Fruit fly (Drosophila melanogaster) whole organism, embryonic: ENCODE results near the gene GstD8.

ENCODE experiments used
- Ada2b ChIP-seq: fragments of 200-800 bp; sonication (Bioruptor generic); IDR thresholded peaks from 2 replicates; pipeline ENCODE4 v1.3.6; 2022; ENCODE audit warnings: missing biosample characterization, missing genetic modification characterization
- Atf3 ChIP-seq: fragments of 200-800 bp; sonication (Bioruptor generic); optimal IDR thresholded peaks from 3 replicates; lab custom pipeline; 2016; ENCODE audit warnings: missing biosample characterization, missing genetic modification characterization
- CG1024 ChIP-seq: fragments of 200-800 bp; sonication (Bioruptor generic); IDR thresholded peaks from 2 replicates; pipeline ENCODE4 v1.3.6; 2022; ENCODE audit warnings: missing biosample characterization, missing genetic modification characterization
- CG10267 ChIP-seq: fragments of 200-800 bp; sonication (Bioruptor generic); optimal IDR thresholded peaks from 2 replicates; lab custom pipeline; 2018; ENCODE audit warnings: missing biosample characterization, mild to moderate bottlenecking, missing genetic modification characterization, moderate library complexity
- CG12769 ChIP-seq: fragments of 200-800 bp; sonication (Bioruptor generic); optimal IDR thresholded peaks from 2 replicates; lab custom pipeline; 2019; ENCODE audit warnings: missing biosample characterization, mild to moderate bottlenecking, missing genetic modification characterization, moderate library complexity
- CG13624 ChIP-seq: fragments of 200-800 bp; sonication (Bioruptor generic); optimal IDR thresholded peaks from 2 replicates; lab custom pipeline; 2016; ENCODE audit warnings: missing biosample characterization, missing genetic modification characterization
- CG14710 ChIP-seq: fragments of 200-800 bp; sonication (Bioruptor generic); optimal IDR thresholded peaks from 3 replicates; lab custom pipeline; 2019; ENCODE audit warnings: missing biosample characterization, mild to moderate bottlenecking, missing genetic modification characterization, moderate library complexity
- CG14860 ChIP-seq: fragments of 200-800 bp; sonication (Bioruptor generic); IDR thresholded peaks from 3 replicates; pipeline ENCODE4 v1.3.6; 2022; ENCODE audit warnings: missing biosample characterization, missing genetic modification characterization; ENCODE audit not compliant: partially characterized antibody
- CG34224 ChIP-seq: fragments of 200-800 bp; sonication (Bioruptor generic); IDR thresholded peaks from 3 replicates; pipeline ENCODE4 v1.3.6; 2022; ENCODE audit warnings: missing biosample characterization, missing genetic modification characterization; ENCODE audit not compliant: partially characterized antibody
- CG4730 ChIP-seq: fragments of 200-800 bp; sonication (Bioruptor generic); IDR thresholded peaks from 2 replicates; pipeline ENCODE4 v1.3.6; 2022; ENCODE audit warnings: missing biosample characterization, missing genetic modification characterization
- CG5245 ChIP-seq: fragments of 200-800 bp; sonication (Bioruptor generic); optimal IDR thresholded peaks from 3 replicates; lab custom pipeline; 2016; ENCODE audit warnings: missing biosample characterization, missing genetic modification characterization
- CG6654 ChIP-seq: fragments of 200-800 bp; sonication (Bioruptor generic); optimal IDR thresholded peaks from 2 replicates; lab custom pipeline; 2017; ENCODE audit warnings: missing biosample characterization, mild to moderate bottlenecking, missing genetic modification characterization
- CG8765 ChIP-seq: fragments of 200-800 bp; sonication (Bioruptor generic); IDR thresholded peaks from 2 replicates; pipeline ENCODE4 v1.3.6; 2022; ENCODE audit warnings: missing biosample characterization, missing genetic modification characterization
- CG9437 ChIP-seq: fragments of 200-800 bp; sonication (Bioruptor generic); optimal IDR thresholded peaks from 2 replicates; lab custom pipeline; 2018; ENCODE audit warnings: missing biosample characterization, mild to moderate bottlenecking, missing genetic modification characterization
- CG9797 ChIP-seq: fragments of 200-800 bp; sonication (Bioruptor generic); optimal IDR thresholded peaks from 3 replicates; lab custom pipeline; 2018; ENCODE audit warnings: missing biosample characterization, mild to moderate bottlenecking, missing genetic modification characterization
- Dref ChIP-seq: fragments of 200-800 bp; sonication (Bioruptor generic); IDR thresholded peaks from 2 replicates; pipeline ENCODE4 v1.3.6; 2022; ENCODE audit warnings: missing biosample characterization, missing genetic modification characterization
- H15 ChIP-seq: fragments of 200-800 bp; sonication (Bioruptor generic); IDR thresholded peaks from 3 replicates; pipeline ENCODE4 v1.3.6; 2022; ENCODE audit warnings: missing biosample characterization, missing genetic modification characterization
- Hand ChIP-seq: fragments of 200-800 bp; sonication (Bioruptor generic); optimal IDR thresholded peaks from 2 replicates; lab custom pipeline; 2017; ENCODE audit warnings: mild to moderate bottlenecking, missing biosample characterization, missing genetic modification reagents, missing genetic modification characterization
- HmgZ ChIP-seq: fragments of 200-800 bp; sonication (Bioruptor generic); optimal IDR thresholded peaks from 2 replicates; lab custom pipeline; 2018; ENCODE audit warnings: missing biosample characterization, mild to moderate bottlenecking, missing genetic modification characterization
- Side ChIP-seq: fragments of 200-800 bp; sonication (Bioruptor generic); optimal IDR thresholded peaks from 2 replicates; lab custom pipeline; 2016; ENCODE audit warnings: missing biosample characterization, missing genetic modification characterization
- Spps ChIP-seq: fragments of 200-800 bp; sonication (Bioruptor generic); optimal IDR thresholded peaks from 2 replicates; lab custom pipeline; 2018; ENCODE audit warnings: missing biosample characterization, mild to moderate bottlenecking, missing genetic modification characterization
- Sry-δ ChIP-seq: fragments of 200-800 bp; sonication (Bioruptor generic); optimal IDR thresholded peaks from 2 replicates; lab custom pipeline; 2016; ENCODE audit warnings: missing biosample characterization, missing genetic modification characterization
- Ssrp ChIP-seq: fragments of 200-800 bp; sonication (Bioruptor generic); optimal IDR thresholded peaks from 2 replicates; lab custom pipeline; 2018; ENCODE audit warnings: missing biosample characterization, mild to moderate bottlenecking, missing genetic modification characterization, moderate library complexity
- Taf1 ChIP-seq: fragments of 200-800 bp; sonication (Bioruptor generic); IDR thresholded peaks from 2 replicates; pipeline ENCODE4 v1.3.6; 2022; ENCODE audit warnings: missing biosample characterization, missing genetic modification characterization
- Trl ChIP-seq, 3 experiments: fragments of >200 bp in 2 of 3; fragments of 200-800 bp in 1 of 3; sonication (Bioruptor generic) in 1 of 3; optimal IDR thresholded peaks; 2 replicates in 1 of 3; 3 replicates in 2 of 3; lab custom pipeline; 2016 to 2017; ENCODE audit warnings: missing biosample characterization in 1 of 3, missing genetic modification characterization in 1 of 3
- Vsx1 ChIP-seq: fragments of 200-800 bp; sonication (Bioruptor generic); optimal IDR thresholded peaks from 2 replicates; lab custom pipeline; 2017; ENCODE audit warnings: missing biosample characterization, mild to moderate bottlenecking, missing genetic modification characterization, missing genetic modification reagents
- ac ChIP-seq: fragments of 200-800 bp; sonication (Bioruptor generic); optimal IDR thresholded peaks from 3 replicates; lab custom pipeline; 2017; ENCODE audit warnings: missing biosample characterization, mild to moderate bottlenecking, missing genetic modification characterization
- amos ChIP-seq: fragments of 200-800 bp; sonication (Bioruptor generic); IDR thresholded peaks from 2 replicates; pipeline ENCODE4 v1.3.6; 2022; ENCODE audit warnings: missing biosample characterization, missing genetic modification characterization; ENCODE audit not compliant: partially characterized antibody
- ash1 ChIP-seq: fragments of 200-800 bp; sonication (Bioruptor generic); optimal IDR thresholded peaks from 2 replicates; lab custom pipeline; 2018; ENCODE audit warnings: missing biosample characterization, mild to moderate bottlenecking, missing genetic modification characterization
- chm ChIP-seq: fragments of 200-800 bp; sonication (Bioruptor generic); IDR thresholded peaks from 2 replicates; pipeline ENCODE4 v1.3.6; 2022; ENCODE audit warnings: missing biosample characterization, missing genetic modification characterization
- croc ChIP-seq: fragments of 200-800 bp; sonication (Bioruptor generic); conservative IDR thresholded peaks from 3 replicates; pipeline ENCODE4 v1.3.6; 2022; ENCODE audit warnings: missing biosample characterization, missing genetic modification characterization
- crol ChIP-seq: fragments of 200-800 bp; sonication (Bioruptor generic); IDR thresholded peaks from 2 replicates; pipeline ENCODE4 v1.3.6; 2022; ENCODE audit warnings: missing biosample characterization, missing genetic modification characterization
- dan ChIP-seq: fragments of 200-800 bp; sonication (Bioruptor generic); IDR thresholded peaks from 2 replicates; pipeline ENCODE4 v1.3.6; 2022; ENCODE audit warnings: missing biosample characterization, missing genetic modification characterization
- ems ChIP-seq: fragments of 200-800 bp; sonication (Bioruptor generic); optimal IDR thresholded peaks from 3 replicates; lab custom pipeline; 2016; ENCODE audit warnings: missing biosample characterization, missing genetic modification characterization
- grau ChIP-seq: fragments of 200-800 bp; optimal IDR thresholded peaks from 3 replicates; lab custom pipeline; 2019; ENCODE audit warnings: missing biosample characterization, mild to moderate bottlenecking, missing genetic modification characterization, moderate library complexity
- grn ChIP-seq: fragments of 200-800 bp; sonication (Bioruptor generic); optimal IDR thresholded peaks from 3 replicates; lab custom pipeline; 2017; ENCODE audit warnings: missing biosample characterization, missing genetic modification characterization
- gt ChIP-seq: fragments of 200-800 bp; sonication (Bioruptor generic); IDR thresholded peaks from 2 replicates; pipeline ENCODE4 v1.3.6; 2022; ENCODE audit warnings: missing biosample characterization, missing genetic modification characterization
- kah ChIP-seq: fragments of 200-800 bp; sonication (Bioruptor generic); optimal IDR thresholded peaks from 2 replicates; lab custom pipeline; 2018; ENCODE audit warnings: missing biosample characterization, mild to moderate bottlenecking, missing genetic modification characterization
- lbe ChIP-seq: fragments of 200-800 bp; sonication (Bioruptor generic); optimal IDR thresholded peaks from 2 replicates; lab custom pipeline; 2016; ENCODE audit warnings: missing biosample characterization, mild to moderate bottlenecking, missing genetic modification characterization
- nom ChIP-seq: fragments of 200-800 bp; sonication (Bioruptor generic); optimal IDR thresholded peaks from 2 replicates; lab custom pipeline; 2017; ENCODE audit warnings: missing biosample characterization, missing genetic modification characterization, mild to moderate bottlenecking, moderate library complexity, missing genetic modification reagents
- schlank ChIP-seq: fragments of 200-800 bp; sonication (Bioruptor generic); optimal IDR thresholded peaks from 2 replicates; lab custom pipeline; 2018; ENCODE audit warnings: missing biosample characterization, mild to moderate bottlenecking, missing genetic modification characterization
- sima ChIP-seq: fragments of 200-800 bp; sonication (Bioruptor generic); optimal IDR thresholded peaks from 2 replicates; lab custom pipeline; 2016; ENCODE audit warnings: missing biosample characterization, missing genetic modification characterization
- so ChIP-seq: fragments of 200-800 bp; sonication (Bioruptor generic); IDR thresholded peaks from 3 replicates; pipeline ENCODE4 v1.3.6; 2022; ENCODE audit warnings: missing biosample characterization, missing genetic modification characterization
- sqz ChIP-seq: fragments of 200-800 bp; sonication (Bioruptor generic); optimal IDR thresholded peaks from 3 replicates; lab custom pipeline; 2018; ENCODE audit warnings: missing biosample characterization, mild to moderate bottlenecking, missing genetic modification characterization
- tap ChIP-seq: fragments of 200-800 bp; optimal IDR thresholded peaks from 3 replicates; lab custom pipeline; 2019; ENCODE audit warnings: missing biosample characterization, mild to moderate bottlenecking, missing genetic modification characterization, moderate library complexity
- tio ChIP-seq: fragments of 200-800 bp; sonication (Bioruptor generic); optimal IDR thresholded peaks from 2 replicates; lab custom pipeline; 2017; ENCODE audit warnings: missing biosample characterization, missing genetic modification characterization, inconsistent platforms
- ttk ChIP-seq: fragments of 200-800 bp; sonication (Bioruptor generic); IDR thresholded peaks from 2 replicates; pipeline ENCODE4 v2.1.2; 2022; ENCODE audit warnings: missing biosample characterization, missing genetic modification characterization
- unc-4 ChIP-seq: fragments of 200-800 bp; sonication (Bioruptor generic); IDR thresholded peaks from 2 replicates; pipeline ENCODE4 v1.3.6; 2022; ENCODE audit warnings: missing biosample characterization, missing genetic modification characterization; ENCODE audit not compliant: partially characterized antibody
- unpg ChIP-seq: fragments of 200-800 bp; sonication (Bioruptor generic); optimal IDR thresholded peaks from 3 replicates; lab custom pipeline; 2018; ENCODE audit warnings: missing biosample characterization, mild to moderate bottlenecking, missing genetic modification characterization, moderate library complexity
- usp ChIP-seq: fragments of >200 bp; optimal IDR thresholded peaks from 2 replicates; lab custom pipeline; 2017; ENCODE audit warnings: missing biosample characterization, missing genetic modification characterization

The GstD8 gene

dm6 chr3R:12425510-12426309, 45.9 kb downstream of the GstD8 start, which contains the start of gene Pp1-87B (continued):
- TF ChIP-seq CG8765 (GFP tag; lab: Robert Waterston, UW) (no peak), Taf1 (GFP tag; lab: Robert Waterston, UW) (no peak), usp (GFP tag; lab: Kevin White, UChicago) (no peak), unpg (GFP tag; lab: Kevin White, UChicago) (no peak), H15 (no peak), Ada2b (no peak), CG1024 (GFP tag; lab: Robert Waterston, UW) (no peak), CG9797 (GFP tag; lab: Kevin White, UChicago) (peak; percentile 49), CG14860 (GFP tag; lab: Robert Waterston, UW) (no peak), crol (GFP tag; lab: Robert Waterston, UW) (no peak), lbe (GFP tag; lab: Kevin White, UChicago) (no peak), kah (GFP tag; lab: Kevin White, UChicago) (no peak), CG6654 (no peak), Side (GFP tag; lab: Kevin White, UChicago) (peak; percentile 32), ash1 (GFP tag; lab: Kevin White, UChicago) (no peak), CG13624 (GFP tag; lab: Kevin White, UChicago) (no peak), ttk (GFP tag; lab: Robert Waterston, UW) (no peak), amos (GFP tag; lab: Robert Waterston, UW) (peak; percentile 25; the same call in 1 of the 2 replicates), schlank (tag; lab: Kevin White, UChicago) (no peak), so (no peak), tio (GFP tag; lab: Kevin White, UChicago) (no peak), croc (GFP tag; lab: Robert Waterston, UW) (no peak), CG14710 (peak; percentile 76), unc-4 (no peak), sima (no peak), Spps (tag; lab: Kevin White, UChicago) (no peak), sqz (GFP tag; lab: Kevin White, UChicago) (no peak), CG4730 (GFP tag; lab: Robert Waterston, UW) (no peak), CG34224 (GFP tag; lab: Robert Waterston, UW) (no peak), gt (GFP tag; lab: Robert Waterston, UW) (no peak), tap (no peak), Trl (optimal IDR thresholded peaks at IDR 0.05; lab: Kevin White, UChicago) (no peak), Trl (GFP tag; optimal IDR thresholded peaks at IDR 0.05; lab: Kevin White, UChicago) (peak; percentile 7), nom (GFP tag; lab: Kevin White, UChicago) (no peak), HmgZ (tag; lab: Kevin White, UChicago) (peak; percentile 37), CG5245 (no peak), Sry-δ (GFP tag; lab: Kevin White, UChicago) (peak; percentile 75), Atf3 (GFP tag; lab: Kevin White, UChicago) (no peak), grn (no peak), dan (GFP tag; lab: Robert Waterston, UW) (no peak), Hand (GFP tag; lab: Kevin White, UChicago) (no peak), CG9437 (GFP tag; lab: Kevin White, UChicago) (peak; percentile 37), chm (GFP tag; lab: Robert Waterston, UW) (0 out of 2 replicates have a peak, but pooled peaks have one; percentile 52), CG12769 (tag; lab: Kevin White, UChicago) (no peak), ems (no peak), ac (no peak), grau (tag; lab: Kevin White, UChicago) (no peak), Ssrp (tag; lab: Kevin White, UChicago) (no peak), Dref (peak; percentile 66), Vsx1 (GFP tag; lab: Kevin White, UChicago) (no peak), CG10267 (tag; lab: Kevin White, UChicago) (peak; percentile 16)
